Worm (Caenorhabditis elegans): ENCODE data around the gene C16C10.1.
A peak's percentile ranks its signal among the peaks of the same experiment; 100 is the strongest.

C16C10.1 gene

ce11 chrIII:4193659-4194103, 12.4 kb upstream of the C16C10.1 start, which contains the start of gene xbp-1 (continued):
- TF ChIP-seq ceh-63 (GFP tag; optimal IDR thresholded peaks at IDR 0.05) (no peak), rnt-1 (tag; optimal IDR thresholded peaks at IDR 0.05) (peak; percentile 89), lin-14 (GFP tag; optimal IDR thresholded peaks at IDR 0.05) (peak; percentile 97), lsy-2 (tag; optimal IDR thresholded peaks at IDR 0.05) (peak; percentile 80 to 93), ama-1 (optimal IDR thresholded peaks at IDR 0.05) (peak; percentile 45), mdl-1 (tag; optimal IDR thresholded peaks at IDR 0.05) (peak in 1 of 2 experiments; percentile 92), C04F5.9 (tag; optimal IDR thresholded peaks at IDR 0.05) (no peak), xbp-1 (tag; optimal IDR thresholded peaks at IDR 0.05) (no peak), C34B4.2 (tag; optimal IDR thresholded peaks at IDR 0.05) (no peak), ceh-90 (tag; optimal IDR thresholded peaks at IDR 0.05) (no peak), nhr-84 (tag; optimal IDR thresholded peaks at IDR 0.05) (no peak), zag-1 (tag; optimal IDR thresholded peaks at IDR 0.05) (no peak), elt-2 (tag; optimal IDR thresholded peaks at IDR 0.05) (peak; percentile 89), F16B12.6 (tag; optimal IDR thresholded peaks at IDR 0.05) (peak; percentile 44), unc-130 (tag; optimal IDR thresholded peaks at IDR 0.05) (no peak), isw-1 (GFP tag; IDR thresholded peaks at IDR 0.05) (peak; percentile 79), ces-1 (GFP tag; optimal IDR thresholded peaks at IDR 0.05) (no peak), egl-27 (tag; optimal IDR thresholded peaks at IDR 0.05) (peak in 1 of 2 experiments; percentile 65), fkh-4 (tag; optimal IDR thresholded peaks at IDR 0.05; ENCODE audit: borderline replicate concordance) (no peak), nhr-28 (tag; optimal IDR thresholded peaks at IDR 0.05) (no peak), lin-13 (GFP tag; optimal IDR thresholded peaks at IDR 0.05) (peak; percentile 83), sup-37 (GFP tag; optimal IDR thresholded peaks at IDR 0.05) (peak; percentile 49), unc-98 (GFP tag; IDR thresholded peaks at IDR 0.05) (0 out of 2 replicates have a peak, but pooled peaks have one; percentile 31), snpc-4 (tag; optimal IDR thresholded peaks at IDR 0.05) (peak; percentile 69), C16A3.4 (tag; optimal IDR thresholded peaks at IDR 0.05) (peak; percentile 79), jun-1 (tag; optimal IDR thresholded peaks at IDR 0.05) (peak; percentile 94), sox-4 (tag; optimal IDR thresholded peaks at IDR 0.05) (no peak), unc-86 (tag; optimal IDR thresholded peaks at IDR 0.05) (peak; percentile 64), hlh-17 (GFP tag; optimal IDR thresholded peaks at IDR 0.05; ENCODE audit: borderline replicate concordance) (no peak), grh-1 (GFP tag; IDR thresholded peaks at IDR 0.05) (no peak), ets-5 (GFP tag; IDR thresholded peaks at IDR 0.05) (no peak), nhr-85 (tag) (peak; percentile 73), pag-3 (tag; optimal IDR thresholded peaks at IDR 0.05; ENCODE audit: borderline replicate concordance, insufficient read depth) (no peak), fkh-10 (GFP tag; optimal IDR thresholded peaks at IDR 0.05) (peak; percentile 90), snu-23 (GFP tag; optimal IDR thresholded peaks at IDR 0.05) (peak; percentile 93), egl-13 (tag; optimal IDR thresholded peaks at IDR 0.05) (peak; percentile 68), nhr-76 (tag; optimal IDR thresholded peaks at IDR 0.05) (no peak), nhr-12 (tag; optimal IDR thresholded peaks at IDR 0.05) (no peak), nhr-19 (GFP tag; conservative IDR thresholded peaks at IDR 0.05) (peak; percentile 67), hlh-4 (tag; optimal IDR thresholded peaks at IDR 0.05) (no peak), unc-30 (tag; optimal IDR thresholded peaks at IDR 0.05) (no peak), ztf-11 (tag; optimal IDR thresholded peaks at IDR 0.05) (peak in 1 of 2 experiments; percentile 31), dpl-1 (GFP tag; optimal IDR thresholded peaks at IDR 0.05) (peak; percentile 64 to 73 (median 67)), nhr-71 (tag; optimal IDR thresholded peaks at IDR 0.05) (peak; percentile 95), pax-3 (tag; optimal IDR thresholded peaks at IDR 0.05) (peak; percentile 85), mep-1 (tag; optimal IDR thresholded peaks at IDR 0.05) (peak; percentile 91), efl-3 (GFP tag; optimal IDR thresholded peaks at IDR 0.05) (no peak), aha-1 (tag; optimal IDR thresholded peaks at IDR 0.05) (no peak), lin-35 (GFP tag; optimal IDR thresholded peaks at IDR 0.05) (peak; percentile 80 to 87), aly-2 (tag; optimal IDR thresholded peaks at IDR 0.05) (peak; percentile 45), fkh-8 (tag; optimal IDR thresholded peaks at IDR 0.05) (peak; percentile 97), ztf-4 (tag; optimal IDR thresholded peaks at IDR 0.05) (peak; percentile 66), mef-2 (tag; optimal IDR thresholded peaks at IDR 0.05) (no peak)

Data from whole organism, L1 larva.